Comparison of ENCODE assay signal across 1 fruit fly cellular context in the genomic region with DNA sequence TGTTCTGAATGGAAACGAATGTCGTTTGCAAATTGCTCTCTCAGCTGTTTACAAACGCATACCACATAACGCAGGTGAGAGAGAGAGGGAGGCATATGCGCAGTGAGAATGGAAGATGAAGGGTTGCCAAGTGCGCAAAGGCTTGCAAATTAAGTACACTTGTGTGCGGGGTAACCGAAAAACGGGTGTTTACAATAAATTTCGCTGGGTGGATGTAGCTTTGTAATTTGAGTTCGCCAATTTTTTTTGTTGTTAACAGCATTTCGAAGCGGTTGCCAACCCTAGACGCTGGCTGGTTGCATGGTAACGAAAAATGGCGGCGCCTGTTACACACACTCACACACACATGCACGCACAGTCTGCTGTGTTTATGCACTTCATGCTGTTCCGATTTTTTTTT.
TF ChIP-seq lines count a peak whose summit lies in the region.

No protein-coding gene starts in this region.

TF ChIP-seq in whole organism, embryonic, 481 proteins besides CTCF, POLR2A, EP300 and RAD21 (continued from another document and continues in another):
- TF ChIP-seq chinmo (GFP tag; IDR thresholded peaks at IDR 0.05; lab: Robert Waterston, UW; ENCODE audit: partially characterized antibody) (peak; percentile 75; the same call in 1 of the 4 replicates), hbn (GFP tag; IDR thresholded peaks at IDR 0.05; lab: Robert Waterston, UW; ENCODE audit: partially characterized antibody) (no peak), Deaf1 (tag; optimal IDR thresholded peaks at IDR 0.05; lab: Kevin White, UChicago) (peak; percentile 66), CG17568 (GFP tag; optimal IDR thresholded peaks at IDR 0.05; lab: Kevin White, UChicago) (no peak), HmgZ (tag; optimal IDR thresholded peaks at IDR 0.05; lab: Kevin White, UChicago) (peak; percentile 97), ase (GFP tag; IDR thresholded peaks at IDR 0.05; lab: Robert Waterston, UW) (peak; percentile 95), bowl (GFP tag; IDR thresholded peaks at IDR 0.05; lab: Robert Waterston, UW) (peak; percentile 95), crol (GFP tag; IDR thresholded peaks at IDR 0.05; lab: Robert Waterston, UW) (no peak), CG4617 (GFP tag; optimal IDR thresholded peaks at IDR 0.05; lab: Kevin White, UChicago; ENCODE audit: borderline replicate concordance) (peak; percentile 92), CG17359 (tag; optimal IDR thresholded peaks at IDR 0.05; lab: Kevin White, UChicago) (peak; percentile 97), CG16863 (GFP tag; optimal IDR thresholded peaks at IDR 0.05; lab: Kevin White, UChicago) (peak; percentile 94), CG7745 (tag; optimal IDR thresholded peaks at IDR 0.05; lab: Kevin White, UChicago) (no peak), croc (GFP tag; conservative IDR thresholded peaks at IDR 0.05; lab: Robert Waterston, UW) (peak; percentile 88), Max (GFP tag; optimal IDR thresholded peaks at IDR 0.05; lab: Kevin White, UChicago) (peak; percentile 86), lab (GFP tag; optimal IDR thresholded peaks at IDR 0.05; lab: Kevin White, UChicago) (peak; percentile 97), Ets97D (GFP tag; optimal IDR thresholded peaks at IDR 0.05; lab: Kevin White, UChicago) (peak; percentile 71), danr (GFP tag; IDR thresholded peaks at IDR 0.05; lab: Robert Waterston, UW) (peak; percentile 94), Dip3 (GFP tag; optimal IDR thresholded peaks at IDR 0.05; lab: Kevin White, UChicago) (peak; percentile 92), wor (GFP tag; IDR thresholded peaks at IDR 0.05; lab: Robert Waterston, UW) (peak; percentile 92), ssp (GFP tag; IDR thresholded peaks at IDR 0.05; lab: Robert Waterston, UW) (peak; percentile 85), CG12071 (GFP tag; optimal IDR thresholded peaks at IDR 0.05; lab: Kevin White, UChicago) (peak; percentile 98), Dll (GFP tag; IDR thresholded peaks at IDR 0.05; lab: Robert Waterston, UW; ENCODE audit: partially characterized antibody) (no peak; the same call in 3 of the 4 replicates), cad (GFP tag; optimal IDR thresholded peaks at IDR 0.05; lab: Kevin White, UChicago) (no peak), CG17829 (tag; optimal IDR thresholded peaks at IDR 0.05; lab: Kevin White, UChicago) (peak; percentile 92), Usf (GFP tag; optimal IDR thresholded peaks at IDR 0.05; lab: Kevin White, UChicago) (peak; percentile 88), CG2199 (GFP tag; IDR thresholded peaks at IDR 0.05; lab: Robert Waterston, UW) (peak; percentile 97), Mrtf (GFP tag; IDR thresholded peaks at IDR 0.05; lab: Robert Waterston, UW) (peak; percentile 96), eyg (GFP tag; optimal IDR thresholded peaks at IDR 0.05; lab: Kevin White, UChicago) (peak; percentile 88), zen2 (GFP tag; IDR thresholded peaks at IDR 0.05; lab: Robert Waterston, UW; ENCODE audit: partially characterized antibody) (no peak), CG13287 (GFP tag; IDR thresholded peaks at IDR 0.05; lab: Robert Waterston, UW; ENCODE audit: partially characterized antibody) (no peak), ATbp (GFP tag; optimal IDR thresholded peaks at IDR 0.05; lab: Kevin White, UChicago) (peak; percentile 97), Drgx (GFP tag; IDR thresholded peaks at IDR 0.05; lab: Robert Waterston, UW) (peak; percentile 98), Mad (GFP tag; optimal IDR thresholded peaks at IDR 0.05; lab: Kevin White, UChicago) (peak; percentile 91), tna (GFP tag; IDR thresholded peaks at IDR 0.05; lab: Robert Waterston, UW; ENCODE audit: partially characterized antibody) (0 out of 2 replicates have a peak, but pooled peaks have one; percentile 17), jumu (GFP tag; optimal IDR thresholded peaks at IDR 0.05; lab: Kevin White, UChicago) (peak; percentile 93), ara (GFP tag; IDR thresholded peaks at IDR 0.05; lab: Robert Waterston, UW) (peak; percentile 97), Dfd (GFP tag; optimal IDR thresholded peaks at IDR 0.05; lab: Kevin White, UChicago) (no peak), CG4424 (GFP tag; optimal IDR thresholded peaks at IDR 0.05; lab: Kevin White, UChicago) (peak; percentile 94), Pdp1 (GFP tag; optimal IDR thresholded peaks at IDR 0.05; lab: Kevin White, UChicago) (peak; percentile 94), Camta (GFP tag; optimal IDR thresholded peaks at IDR 0.05; lab: Kevin White, UChicago) (peak; percentile 89), repo (GFP tag; optimal IDR thresholded peaks at IDR 0.05; lab: Kevin White, UChicago) (peak; percentile 95), Sin3A (optimal IDR thresholded peaks at IDR 0.05; lab: Kevin White, UChicago) (no peak), CG1603 (tag; optimal IDR thresholded peaks at IDR 0.05; lab: Kevin White, UChicago) (peak; percentile 97), ttk (GFP tag; IDR thresholded peaks at IDR 0.05; lab: Robert Waterston, UW) (peak; percentile 96), CG4820 (GFP tag; optimal IDR thresholded peaks at IDR 0.05; lab: Kevin White, UChicago) (peak; percentile 92), CG18619 (GFP tag; optimal IDR thresholded peaks at IDR 0.05; lab: Kevin White, UChicago) (peak; percentile 92), CG6654 (GFP tag; optimal IDR thresholded peaks at IDR 0.05; lab: Kevin White, UChicago) (peak; percentile 87), CG3838 (GFP tag; optimal IDR thresholded peaks at IDR 0.05; lab: Kevin White, UChicago) (peak; percentile 57), Nf-YC (tag; optimal IDR thresholded peaks at IDR 0.05; lab: Kevin White, UChicago) (peak; percentile 83), CG1647 (GFP tag; optimal IDR thresholded peaks at IDR 0.05; lab: Kevin White, UChicago) (peak; percentile 92), CG5180 (GFP tag; optimal IDR thresholded peaks at IDR 0.05; lab: Kevin White, UChicago) (peak; percentile 89), Gug (GFP tag; IDR thresholded peaks at IDR 0.05; lab: Robert Waterston, UW) (peak; percentile 95), phol (tag; optimal IDR thresholded peaks at IDR 0.05; lab: Kevin White, UChicago) (peak; percentile 96), mam (GFP tag; optimal IDR thresholded peaks at IDR 0.05; lab: Kevin White, UChicago) (peak; percentile 94), vvl (GFP tag; IDR thresholded peaks at IDR 0.05; lab: Robert Waterston, UW) (peak; percentile 98), CG42726 (GFP tag; IDR thresholded peaks at IDR 0.05; lab: Robert Waterston, UW; ENCODE audit: partially characterized antibody) (no peak), ranshi (GFP tag; IDR thresholded peaks at IDR 0.05; lab: Robert Waterston, UW) (peak; percentile 97), CoRest (tag; optimal IDR thresholded peaks at IDR 0.05; lab: Kevin White, UChicago) (peak; percentile 95), tio (GFP tag; optimal IDR thresholded peaks at IDR 0.05; lab: Kevin White, UChicago) (no peak), CG17361 (GFP tag; IDR thresholded peaks at IDR 0.05; lab: Robert Waterston, UW) (peak; percentile 90), Nf-YB (GFP tag; optimal IDR thresholded peaks at IDR 0.05; lab: Kevin White, UChicago) (peak; percentile 74), disco-r (GFP tag; optimal IDR thresholded peaks at IDR 0.05; lab: Kevin White, UChicago) (peak; percentile 91), CG6689 (GFP tag; IDR thresholded peaks at IDR 0.05; lab: Robert Waterston, UW) (peak; percentile 96), seq (GFP tag; IDR thresholded peaks at IDR 0.05; lab: Robert Waterston, UW) (peak; percentile 96), scrt (GFP tag; optimal IDR thresholded peaks at IDR 0.05; lab: Kevin White, UChicago) (peak; percentile 92), nmo (GFP tag; optimal IDR thresholded peaks at IDR 0.05; lab: Kevin White, UChicago) (peak; percentile 94), CG2202 (tag; optimal IDR thresholded peaks at IDR 0.05; lab: Kevin White, UChicago) (peak; percentile 85), CG6175 (GFP tag; IDR thresholded peaks at IDR 0.05; lab: Robert Waterston, UW) (peak; percentile 94), Hey (tag; optimal IDR thresholded peaks at IDR 0.05; lab: Kevin White, UChicago) (peak; percentile 91), CG17612 (GFP tag; IDR thresholded peaks at IDR 0.05; lab: Robert Waterston, UW) (peak; percentile 92), Six4 (GFP tag; optimal IDR thresholded peaks at IDR 0.05; lab: Kevin White, UChicago) (peak; percentile 89), sqz (GFP tag; optimal IDR thresholded peaks at IDR 0.05; lab: Kevin White, UChicago) (peak; percentile 94), CG3407 (GFP tag; optimal IDR thresholded peaks at IDR 0.05; lab: Kevin White, UChicago) (peak; percentile 93), h (optimal IDR thresholded peaks at IDR 0.05; lab: Kevin White, UChicago) (no peak), CG4854 (GFP tag; optimal IDR thresholded peaks at IDR 0.05; lab: Kevin White, UChicago) (peak; percentile 88), sob (GFP tag; IDR thresholded peaks at IDR 0.05; lab: Robert Waterston, UW) (peak; percentile 96), CG1832 (GFP tag; optimal IDR thresholded peaks at IDR 0.05; lab: Kevin White, UChicago) (no peak), lbe (GFP tag; optimal IDR thresholded peaks at IDR 0.05; lab: Kevin White, UChicago) (peak; percentile 95), az2 (GFP tag; optimal IDR thresholded peaks at IDR 0.05; lab: Kevin White, UChicago) (peak; percentile 94), crc (GFP tag; optimal IDR thresholded peaks at IDR 0.05; lab: Kevin White, UChicago) (peak; percentile 94), CG10366 (GFP tag; IDR thresholded peaks at IDR 0.05; lab: Robert Waterston, UW) (peak; percentile 96), Chrac-16 (GFP tag; optimal IDR thresholded peaks at IDR 0.05; lab: Kevin White, UChicago) (peak; percentile 93), CG1233 (GFP tag; optimal IDR thresholded peaks at IDR 0.05; lab: Kevin White, UChicago) (peak; percentile 94), CG18262 (tag; optimal IDR thresholded peaks at IDR 0.05; lab: Kevin White, UChicago) (peak; percentile 90), Poxn (GFP tag; IDR thresholded peaks at IDR 0.05; lab: Robert Waterston, UW) (peak; percentile 81), unc-4 (GFP tag; IDR thresholded peaks at IDR 0.05; lab: Robert Waterston, UW; ENCODE audit: partially characterized antibody) (no peak), rib (GFP tag; IDR thresholded peaks at IDR 0.05; lab: Robert Waterston, UW) (peak; percentile 96), Trl (optimal IDR thresholded peaks at IDR 0.05; lab: Kevin White, UChicago) (peak; percentile 51 to 83), Trl (GFP tag; optimal IDR thresholded peaks at IDR 0.05; lab: Kevin White, UChicago) (peak; percentile 96), crp (GFP tag; optimal IDR thresholded peaks at IDR 0.05; lab: Kevin White, UChicago) (peak in 1 of 2 experiments; percentile 71), da (GFP tag; optimal IDR thresholded peaks at IDR 0.05; lab: Kevin White, UChicago) (peak; percentile 87), CG11085 (GFP tag; IDR thresholded peaks at IDR 0.05; lab: Robert Waterston, UW) (peak; percentile 88), prd (optimal IDR thresholded peaks at IDR 0.05; lab: Kevin White, UChicago) (no peak), prd (GFP tag; IDR thresholded peaks at IDR 0.05; lab: Robert Waterston, UW) (peak; percentile 97), H2.0 (GFP tag; IDR thresholded peaks at IDR 0.05; lab: Robert Waterston, UW) (peak; percentile 96), nau (GFP tag; optimal IDR thresholded peaks at IDR 0.05; lab: Kevin White, UChicago) (no peak), D (optimal IDR thresholded peaks at IDR 0.05; lab: Kevin White, UChicago) (no peak), D (GFP tag; optimal IDR thresholded peaks at IDR 0.05; lab: Kevin White, UChicago) (peak; percentile 94), CG4404 (GFP tag; IDR thresholded peaks at IDR 0.05; lab: Robert Waterston, UW) (peak; percentile 89), CG9876 (GFP tag; optimal IDR thresholded peaks at IDR 0.05; lab: Kevin White, UChicago) (peak; percentile 90), otp (GFP tag; IDR thresholded peaks at IDR 0.05; lab: Robert Waterston, UW) (peak; percentile 98), Sox100B (GFP tag; optimal IDR thresholded peaks at IDR 0.05; lab: Kevin White, UChicago) (no peak), Hand (GFP tag; optimal IDR thresholded peaks at IDR 0.05; lab: Kevin White, UChicago) (peak; percentile 88), gce (GFP tag; IDR thresholded peaks at IDR 0.05; lab: Robert Waterston, UW) (peak; percentile 97), CG12104 (GFP tag; optimal IDR thresholded peaks at IDR 0.05; lab: Kevin White, UChicago) (peak; percentile 93), onecut (GFP tag; IDR thresholded peaks at IDR 0.05; lab: Robert Waterston, UW) (peak; percentile 95), Hmr (GFP tag; optimal IDR thresholded peaks at IDR 0.05; lab: Kevin White, UChicago) (peak; percentile 96), CG17802 (tag; optimal IDR thresholded peaks at IDR 0.05; lab: Kevin White, UChicago) (peak; percentile 80), corto (GFP tag; optimal IDR thresholded peaks at IDR 0.05; lab: Kevin White, UChicago) (peak; percentile 90), ac (GFP tag; optimal IDR thresholded peaks at IDR 0.05; lab: Kevin White, UChicago) (peak; percentile 77), gfzf (GFP tag; optimal IDR thresholded peaks at IDR 0.05; lab: Kevin White, UChicago) (peak; percentile 13), CG3995 (GFP tag; optimal IDR thresholded peaks at IDR 0.05; lab: Kevin White, UChicago) (peak; percentile 79), CG13894 (tag; optimal IDR thresholded peaks at IDR 0.05; lab: Kevin White, UChicago) (peak; percentile 93), so (GFP tag; IDR thresholded peaks at IDR 0.05; lab: Robert Waterston, UW) (peak; percentile 96), CG13123 (GFP tag; optimal IDR thresholded peaks at IDR 0.05; lab: Kevin White, UChicago) (peak; percentile 87), CG8478 (optimal IDR thresholded peaks at IDR 0.05; lab: Kevin White, UChicago) (no peak), dm (GFP tag; optimal IDR thresholded peaks at IDR 0.05; lab: Kevin White, UChicago) (peak; percentile 85), Ada2b (GFP tag; IDR thresholded peaks at IDR 0.05; lab: Robert Waterston, UW) (peak; percentile 96), CG33213 (GFP tag; optimal IDR thresholded peaks at IDR 0.05; lab: Kevin White, UChicago) (peak; percentile 92), CG1529 (GFP tag; optimal IDR thresholded peaks at IDR 0.05; lab: Kevin White, UChicago) (peak; percentile 94), H15 (GFP tag; IDR thresholded peaks at IDR 0.05; lab: Robert Waterston, UW) (peak; percentile 96), CG9727 (GFP tag; optimal IDR thresholded peaks at IDR 0.05; lab: Kevin White, UChicago) (peak; percentile 95), al (GFP tag; IDR thresholded peaks at IDR 0.05; lab: Robert Waterston, UW) (peak; percentile 92), CG7556 (GFP tag; optimal IDR thresholded peaks at IDR 0.05; lab: Kevin White, UChicago) (peak; percentile 92), CG7928 (GFP tag; optimal IDR thresholded peaks at IDR 0.05; lab: Kevin White, UChicago) (peak; percentile 77), CHES-1-like (GFP tag; optimal IDR thresholded peaks at IDR 0.05; lab: Kevin White, UChicago) (peak; percentile 91), cg (GFP tag; optimal IDR thresholded peaks at IDR 0.05; lab: Kevin White, UChicago) (no peak)
